Fruit fly (Drosophila melanogaster) whole organism: ENCODE results near the gene Sema5c.

Experiments
- CG8478 ChIP-seq: fragments of >200 bp; optimal IDR thresholded peaks from 2 replicates; lab custom pipeline; 2018; ENCODE audit warnings: inconsistent platforms
- pan ChIP-seq: fragments of >200 bp; optimal IDR thresholded peaks from 2 replicates; lab custom pipeline; 2017
- psq ChIP-seq: fragments of >200 bp; optimal IDR thresholded peaks from 2 replicates; lab custom pipeline; 2017

- no peak for TF ChIP-seq psq (lab: Kevin White, UChicago)
- no peak for TF ChIP-seq pan (lab: Kevin White, UChicago)
- TF ChIP-seq CG8478: no peak
Observed at dm6 chr3L:12107378-12107777, 25.7 kb upstream of the Sema5c start.
